Fruit fly (Drosophila melanogaster): ENCODE measurements around the gene TpnC73F.

TpnC73F gene

dm6 chr3L:17045431-17046238 is at the start of gene TpnC73F:
Gene TpnC73F (plus strand): TSS chr3L:17046063.
- TF ChIP-seq CG8478 (optimal IDR thresholded peaks at IDR 0.05) (no peak), CTCF (optimal IDR thresholded peaks at IDR 0.05) (no peak)

DNA sequence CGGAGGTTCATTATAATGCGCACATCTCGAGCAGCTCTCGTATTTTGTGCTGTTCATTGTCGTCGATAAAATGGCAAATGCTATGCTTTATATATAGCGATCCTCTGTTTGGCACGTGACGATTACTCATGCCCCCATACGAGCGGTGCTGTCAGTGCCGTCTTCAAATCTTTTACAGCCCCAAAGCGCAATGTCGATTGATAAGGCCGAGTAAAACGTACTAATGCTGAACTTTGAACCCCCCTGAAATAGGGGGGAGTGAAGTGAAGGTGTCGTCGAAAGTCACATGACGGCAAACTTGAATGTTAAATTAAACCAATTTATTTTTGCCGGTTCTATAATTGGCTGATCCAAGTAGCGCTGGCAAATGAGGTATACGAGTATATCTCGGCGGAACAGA is 45.6 kb upstream of the TpnC73F start:
- TF ChIP-seq CG8478 (optimal IDR thresholded peaks at IDR 0.05) (no peak), CTCF (optimal IDR thresholded peaks at IDR 0.05) (no peak)

DNA sequence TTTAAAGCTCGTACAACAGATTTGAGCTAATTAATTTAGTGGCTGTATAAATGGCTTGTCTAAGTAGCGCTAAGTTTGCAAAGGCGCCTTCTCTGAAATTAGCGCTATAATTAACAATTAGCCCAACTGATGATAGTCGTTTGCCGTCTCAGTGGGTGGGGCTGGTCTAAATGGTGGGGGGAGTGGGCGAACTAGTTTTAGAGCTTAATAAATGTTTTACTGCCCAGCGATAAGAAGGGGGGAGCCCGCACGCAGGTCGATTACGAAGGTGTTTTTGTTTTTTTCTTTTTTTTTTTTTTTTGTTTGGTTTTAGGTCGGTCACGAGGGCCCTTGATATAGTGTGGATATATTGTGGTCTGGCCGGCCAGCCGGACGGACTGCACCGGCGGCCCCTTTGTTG is 44.8 kb upstream of the TpnC73F start:
- no peak for TF ChIP-seq CG8478 (optimal IDR thresholded peaks at IDR 0.05)
- no peak for TF ChIP-seq CTCF (optimal IDR thresholded peaks at IDR 0.05)

dm6 chr3L:17002140-17002849 is 43.6 kb upstream of the TpnC73F start:
- TF ChIP-seq CG8478 (optimal IDR thresholded peaks at IDR 0.05) (no peak), CTCF (optimal IDR thresholded peaks at IDR 0.05) (no peak)

- TF ChIP-seq CTCF (optimal IDR thresholded peaks at IDR 0.05) (no peak), CG8478 (optimal IDR thresholded peaks at IDR 0.05) (no peak)
These were observed 42.4 kb upstream of the TpnC73F start for dm6 chr3L:17003251-17004171.

DNA sequence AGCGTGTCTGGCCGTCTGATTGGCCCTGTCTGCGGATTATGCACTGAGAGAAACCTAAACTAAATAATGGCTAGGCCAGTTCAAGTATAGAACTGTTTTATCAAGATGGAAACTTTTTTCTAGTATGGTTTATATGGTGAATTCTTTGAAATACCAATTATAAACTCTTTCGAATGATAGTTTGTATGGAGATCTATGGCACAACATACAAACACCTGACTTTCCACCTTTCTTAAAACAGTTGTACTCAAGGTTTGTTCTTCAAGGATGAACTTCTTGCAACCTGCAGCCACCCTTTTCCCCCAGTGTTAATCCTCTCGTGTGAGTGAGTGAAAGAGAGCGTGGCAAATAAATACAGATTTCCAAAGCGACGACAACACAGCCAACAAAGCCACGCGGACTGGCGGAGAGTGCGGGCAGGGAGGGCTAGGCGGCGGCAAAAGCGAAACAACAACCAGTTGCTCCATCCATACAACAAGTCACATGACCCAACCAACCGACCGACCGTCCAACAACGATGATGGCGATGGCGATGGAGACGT is 41.6 kb upstream of the TpnC73F start:
- TF ChIP-seq CG8478 (optimal IDR thresholded peaks at IDR 0.05) (no peak), CTCF (optimal IDR thresholded peaks at IDR 0.05) (no peak)

- TF ChIP-seq CG8478 (optimal IDR thresholded peaks at IDR 0.05) = no peak
- TF ChIP-seq CTCF (optimal IDR thresholded peaks at IDR 0.05) = no peak
These were observed 41.0 kb upstream of the TpnC73F start for dm6 chr3L:17004765-17005414.

DNA sequence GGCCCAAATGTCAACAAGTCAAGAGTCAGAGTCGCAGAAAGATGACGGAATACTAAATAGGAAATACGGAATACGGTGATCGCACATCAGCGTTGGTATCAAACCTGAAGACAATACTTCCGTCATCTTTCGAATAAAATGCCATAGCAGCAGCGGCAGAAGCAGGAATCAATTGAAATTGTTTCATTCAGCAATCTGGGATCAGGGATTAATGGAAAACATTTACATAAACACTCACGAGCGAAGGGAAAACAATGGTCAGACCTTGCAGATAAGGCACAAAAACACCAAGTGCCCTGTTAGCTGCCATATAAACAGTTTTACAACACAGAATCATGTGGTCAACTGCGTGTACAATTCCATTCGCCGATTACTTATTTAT is 40.5 kb upstream of the TpnC73F start:
- no peak for TF ChIP-seq CTCF (optimal IDR thresholded peaks at IDR 0.05)
- TF ChIP-seq CG8478 (optimal IDR thresholded peaks at IDR 0.05) = no peak

DNA sequence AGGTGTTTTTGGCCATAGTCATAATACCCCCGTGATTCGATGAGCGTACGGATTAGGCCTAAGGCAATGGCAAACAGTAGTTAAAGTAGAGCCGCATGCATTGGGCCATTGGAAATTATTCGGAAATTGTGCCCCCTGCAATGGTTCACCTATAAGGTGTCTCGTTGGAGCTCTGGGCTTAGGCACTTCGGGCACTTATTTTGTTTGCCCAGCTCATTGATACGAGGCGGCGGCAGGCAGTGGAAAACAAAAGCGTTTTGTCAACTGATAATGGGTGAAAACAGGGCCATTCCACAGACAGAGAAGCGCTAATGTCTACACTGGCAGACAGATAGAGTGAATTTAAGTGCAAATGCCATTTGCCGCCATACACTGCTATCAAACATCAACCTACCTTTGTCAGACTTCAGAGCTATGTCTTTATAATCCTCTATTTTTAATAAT is 39.6 kb upstream of the TpnC73F start:
- no peak for TF ChIP-seq CG8478 (optimal IDR thresholded peaks at IDR 0.05)
- no peak for TF ChIP-seq CTCF (optimal IDR thresholded peaks at IDR 0.05)

DNA sequence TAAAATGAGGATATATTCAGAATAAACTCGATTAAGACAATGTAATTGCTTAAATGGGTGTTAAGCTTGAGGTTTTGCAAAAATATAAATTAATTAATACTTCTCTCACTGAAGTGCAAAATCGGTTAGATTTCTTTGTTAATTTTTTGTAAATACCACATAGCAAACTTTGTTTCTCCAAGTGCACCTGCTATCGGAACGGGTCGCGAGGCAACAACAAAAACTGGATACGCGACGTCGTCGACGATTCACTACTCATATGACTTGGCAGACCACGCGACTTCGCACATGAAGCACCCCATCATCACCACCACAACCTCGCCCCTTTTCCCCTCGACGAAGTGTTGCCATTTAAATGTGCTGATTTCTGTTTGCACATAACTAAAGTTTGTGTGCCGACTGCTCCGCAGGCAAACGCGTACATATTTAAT is 38.8 kb upstream of the TpnC73F start:
- TF ChIP-seq CG8478 (optimal IDR thresholded peaks at IDR 0.05) (no peak), CTCF (optimal IDR thresholded peaks at IDR 0.05) (no peak)

DNA sequence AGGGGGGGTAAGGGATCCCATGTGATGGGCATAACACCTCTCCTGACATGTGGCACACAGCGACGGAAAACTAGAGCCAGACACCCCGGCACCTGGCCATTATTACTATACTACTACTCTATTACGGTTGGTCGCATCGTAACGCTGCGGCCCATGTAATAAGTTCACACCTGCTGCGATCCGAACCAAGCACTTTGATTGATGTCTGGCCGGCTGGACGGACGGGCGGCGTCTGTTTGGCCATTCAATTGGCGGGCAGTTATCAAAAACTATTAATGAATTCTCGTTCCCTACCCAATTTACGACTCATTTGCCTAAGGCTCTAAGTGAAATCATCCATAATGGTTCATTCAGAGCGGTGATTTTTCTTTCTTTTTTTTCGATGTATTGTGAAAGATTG is 38.4 kb upstream of the TpnC73F start:
- no peak for TF ChIP-seq CTCF (optimal IDR thresholded peaks at IDR 0.05)
- no peak for TF ChIP-seq CG8478 (optimal IDR thresholded peaks at IDR 0.05)

DNA sequence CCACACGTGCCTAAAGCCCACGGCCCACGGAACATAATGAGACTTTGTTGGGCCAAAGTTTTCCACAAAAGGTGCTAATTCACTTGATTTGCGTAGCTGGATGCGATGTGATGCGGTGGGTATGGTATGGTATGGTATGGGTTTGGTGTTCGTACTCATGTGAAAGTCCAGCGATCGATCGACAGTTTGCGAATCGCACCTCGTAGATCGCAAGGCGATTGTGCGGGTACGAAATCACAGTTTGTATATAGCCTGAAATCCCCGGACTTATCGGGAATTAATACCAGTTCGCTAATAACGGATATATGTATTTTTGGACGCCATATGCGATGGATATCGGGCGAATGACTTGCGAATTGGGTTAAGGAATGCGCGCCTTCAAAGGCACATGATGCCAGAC is 37.9 kb upstream of the TpnC73F start:
- TF ChIP-seq CG8478 (optimal IDR thresholded peaks at IDR 0.05) (no peak), CTCF (optimal IDR thresholded peaks at IDR 0.05) (no peak)

- TF ChIP-seq CTCF (optimal IDR thresholded peaks at IDR 0.05) (no peak), CG8478 (optimal IDR thresholded peaks at IDR 0.05) (no peak)
These were observed 36.9 kb upstream of the TpnC73F start for dm6 chr3L:17008911-17009364.

Measured in S2 (cell line).